Fruit fly (Drosophila melanogaster) whole organism, embryonic: ENCODE results near the gene CG42852.

ENCODE experiments used
- ATbp ChIP-seq: fragments of 200-800 bp; sonication (Bioruptor generic); optimal IDR thresholded peaks from 2 replicates; lab custom pipeline; 2017; ENCODE audit warnings: missing biosample characterization, mild to moderate bottlenecking, missing genetic modification characterization, missing genetic modification reagents
- Aef1 ChIP-seq: fragments of 200-800 bp; sonication (Bioruptor generic); IDR thresholded peaks from 3 replicates; pipeline ENCODE4 v1.3.6; 2022; ENCODE audit warnings: missing biosample characterization, missing genetic modification characterization
- Atf3 ChIP-seq: fragments of 200-800 bp; sonication (Bioruptor generic); optimal IDR thresholded peaks from 3 replicates; lab custom pipeline; 2016; ENCODE audit warnings: missing biosample characterization, missing genetic modification characterization
- BtbVII ChIP-seq: fragments of 200-800 bp; sonication (Bioruptor generic); optimal IDR thresholded peaks from 3 replicates; lab custom pipeline; 2017; ENCODE audit warnings: missing biosample characterization, mild to moderate bottlenecking, missing genetic modification characterization
- C15 ChIP-seq: fragments of 200-800 bp; sonication (Bioruptor generic); IDR thresholded peaks from 3 replicates; pipeline ENCODE4 v1.3.6; 2022; ENCODE audit warnings: missing biosample characterization, missing genetic modification characterization
- CG10321 ChIP-seq: fragments of 200-800 bp; sonication (Bioruptor generic); IDR thresholded peaks from 2 replicates; pipeline ENCODE4 v1.3.6; 2022; ENCODE audit warnings: missing biosample characterization, missing genetic modification characterization
- CG11560 ChIP-seq: fragments of 200-800 bp; sonication (Bioruptor generic); IDR thresholded peaks from 3 replicates; pipeline ENCODE4 v1.3.6; 2022; ENCODE audit warnings: missing biosample characterization, missing genetic modification characterization
- CG11696 ChIP-seq: fragments of 200-800 bp; sonication (Bioruptor generic); IDR thresholded peaks from 2 replicates; pipeline ENCODE4 v1.3.6; 2022; ENCODE audit warnings: missing biosample characterization, missing genetic modification characterization
- CG15269 ChIP-seq: fragments of 200-800 bp; sonication (Bioruptor generic); optimal IDR thresholded peaks from 2 replicates; lab custom pipeline; 2018; ENCODE audit warnings: missing biosample characterization, mild to moderate bottlenecking, missing genetic modification characterization, moderate library complexity
- CG1602 ChIP-seq: fragments of 200-800 bp; sonication (Bioruptor generic); optimal IDR thresholded peaks from 3 replicates; lab custom pipeline; 2016; ENCODE audit warnings: missing biosample characterization, missing genetic modification characterization
- CG1832 ChIP-seq: fragments of 200-800 bp; sonication (Bioruptor generic); optimal IDR thresholded peaks from 2 replicates; lab custom pipeline; 2017; ENCODE audit warnings: missing biosample characterization, mild to moderate bottlenecking, missing genetic modification characterization, inconsistent platforms
- CG31441 ChIP-seq: fragments of 200-800 bp; sonication (Bioruptor generic); IDR thresholded peaks from 2 replicates; pipeline ENCODE4 v1.3.6; 2022; ENCODE audit warnings: missing biosample characterization, missing genetic modification characterization
- CG33557 ChIP-seq: fragments of 200-800 bp; sonication (Bioruptor generic); optimal IDR thresholded peaks from 2 replicates; lab custom pipeline; 2019; ENCODE audit warnings: missing biosample characterization, mild to moderate bottlenecking, missing genetic modification characterization, moderate library complexity
- CG3726 ChIP-seq: fragments of 200-800 bp; sonication (Bioruptor generic); IDR thresholded peaks from 3 replicates; pipeline ENCODE4, ENCODE4 v1.3.6; 2022; ENCODE audit warnings: missing biosample characterization, missing genetic modification characterization
- CG4282 ChIP-seq: fragments of 200-800 bp; sonication (Bioruptor generic); optimal IDR thresholded peaks from 2 replicates; lab custom pipeline; 2016; ENCODE audit warnings: missing biosample characterization, missing genetic modification characterization
- CG4360 ChIP-seq: fragments of 200-800 bp; sonication (Bioruptor generic); IDR thresholded peaks from 2 replicates; pipeline ENCODE4 v1.3.6; 2022; ENCODE audit warnings: missing biosample characterization, missing genetic modification characterization
- CG7987 ChIP-seq: fragments of 200-800 bp; sonication (Bioruptor generic); optimal IDR thresholded peaks from 2 replicates; lab custom pipeline; 2018; ENCODE audit warnings: missing biosample characterization, mild to moderate bottlenecking, missing genetic modification characterization, moderate library complexity
- CG8290 ChIP-seq, 3 experiments: fragments of 200-800 bp; sonication (Bioruptor generic); optimal IDR thresholded peaks; 2 replicates each; lab custom pipeline; 2016 to 2019; ENCODE audit warnings: missing biosample characterization in 3 of 3, missing genetic modification characterization in 3 of 3, mild to moderate bottlenecking in 2 of 3, moderate library complexity in 1 of 3
- CG8388 ChIP-seq: fragments of 200-800 bp; sonication (Bioruptor generic); optimal IDR thresholded peaks from 2 replicates; lab custom pipeline; 2019; ENCODE audit warnings: missing biosample characterization, mild to moderate bottlenecking, missing genetic modification characterization, moderate library complexity
- CG9817 ChIP-seq: fragments of 200-800 bp; sonication (Bioruptor generic); optimal IDR thresholded peaks from 2 replicates; lab custom pipeline; 2018; ENCODE audit warnings: missing biosample characterization, mild to moderate bottlenecking, missing genetic modification characterization, moderate library complexity
- D19B ChIP-seq: fragments of 200-800 bp; sonication (Bioruptor generic); optimal IDR thresholded peaks from 2 replicates; lab custom pipeline; 2017; ENCODE audit warnings: missing biosample characterization, mild to moderate bottlenecking, missing genetic modification characterization
- Dref ChIP-seq: fragments of 200-800 bp; sonication (Bioruptor generic); IDR thresholded peaks from 2 replicates; pipeline ENCODE4 v1.3.6; 2022; ENCODE audit warnings: missing biosample characterization, missing genetic modification characterization
- Ets65A ChIP-seq: fragments of 200-800 bp; sonication (Bioruptor generic); peaks from one replicate; lab custom pipeline; 2016; ENCODE audit warnings: missing biosample characterization, missing genetic modification characterization
- H2.0 ChIP-seq: fragments of 200-800 bp; sonication (Bioruptor generic); IDR thresholded peaks from 2 replicates; pipeline ENCODE4 v1.3.6; 2022; ENCODE audit warnings: missing biosample characterization, missing genetic modification characterization
- HLHmδ ChIP-seq: fragments of 200-800 bp; sonication (Bioruptor generic); optimal IDR thresholded peaks from 2 replicates; lab custom pipeline; 2018; ENCODE audit warnings: missing biosample characterization, mild to moderate bottlenecking, missing genetic modification characterization, moderate library complexity
- MESR4 ChIP-seq: fragments of 200-800 bp; sonication (Bioruptor generic); optimal IDR thresholded peaks from 2 replicates; lab custom pipeline; 2018; ENCODE audit warnings: missing biosample characterization, mild to moderate bottlenecking, missing genetic modification characterization, moderate library complexity
- MTF-1 ChIP-seq: fragments of 200-800 bp; sonication (Bioruptor generic); optimal IDR thresholded peaks from 2 replicates; lab custom pipeline; 2018; ENCODE audit warnings: missing biosample characterization, mild to moderate bottlenecking, missing genetic modification characterization, borderline replicate concordance
- Nf-YA ChIP-seq: fragments of 200-800 bp; sonication (Bioruptor generic); IDR thresholded peaks from 2 replicates; pipeline ENCODE4 v1.3.6; 2022; ENCODE audit warnings: missing biosample characterization, missing genetic modification characterization
- PHDP ChIP-seq: fragments of 200-800 bp; sonication (Bioruptor generic); optimal IDR thresholded peaks from 3 replicates; lab custom pipeline; 2018; ENCODE audit warnings: missing biosample characterization, mild to moderate bottlenecking, missing genetic modification characterization, moderate library complexity
- Ptx1 ChIP-seq: fragments of 200-800 bp; sonication (Bioruptor generic); IDR thresholded peaks from 2 replicates; pipeline ENCODE4 v1.3.6; 2022; ENCODE audit warnings: missing biosample characterization, missing genetic modification characterization
- Side ChIP-seq: fragments of 200-800 bp; sonication (Bioruptor generic); optimal IDR thresholded peaks from 2 replicates; lab custom pipeline; 2016; ENCODE audit warnings: missing biosample characterization, missing genetic modification characterization
- bbx ChIP-seq: fragments of 200-800 bp; sonication (Bioruptor generic); IDR thresholded peaks from 2 replicates; pipeline ENCODE4 v1.3.6; 2022; ENCODE audit warnings: missing biosample characterization, missing genetic modification characterization; ENCODE audit not compliant: partially characterized antibody
- chinmo ChIP-seq: fragments of 200-800 bp; sonication (Bioruptor generic); IDR thresholded peaks from 4 replicates; pipeline ENCODE4 v1.3.6; 2022; ENCODE audit warnings: missing biosample characterization, missing genetic modification characterization; ENCODE audit not compliant: partially characterized antibody
- corto ChIP-seq: fragments of 200-800 bp; sonication (Bioruptor generic); optimal IDR thresholded peaks from 2 replicates; lab custom pipeline; 2016; ENCODE audit warnings: missing biosample characterization, mild to moderate bottlenecking, missing genetic modification characterization, moderate library complexity
- danr ChIP-seq: fragments of 200-800 bp; sonication (Bioruptor generic); IDR thresholded peaks from 2 replicates; pipeline ENCODE4 v1.3.6; 2022; ENCODE audit warnings: missing biosample characterization, missing genetic modification characterization
- ewg ChIP-seq: fragments of 200-800 bp; sonication (Bioruptor generic); optimal IDR thresholded peaks from 3 replicates; lab custom pipeline; 2017; ENCODE audit warnings: mild to moderate bottlenecking, missing biosample characterization, missing genetic modification reagents, missing genetic modification characterization
- fd64A ChIP-seq: fragments of 200-800 bp; sonication (Bioruptor generic); optimal IDR thresholded peaks from 3 replicates; lab custom pipeline; 2018; ENCODE audit warnings: missing biosample characterization, mild to moderate bottlenecking, missing genetic modification characterization
- hkb ChIP-seq, 2 experiments: fragments of 200-800 bp in 1 of 2; fragments of >200 bp in 1 of 2; sonication (Bioruptor generic) in 1 of 2; IDR thresholded peaks in 1 of 2; optimal IDR thresholded peaks in 1 of 2; 2 replicates each; pipeline versions ENCODE4 v1.3.6 to Lab custom; 2017 to 2022; ENCODE audit warnings: missing biosample characterization in 1 of 2, missing genetic modification characterization in 1 of 2
- jigr1 ChIP-seq: fragments of 200-800 bp; sonication (Bioruptor generic); IDR thresholded peaks from 3 replicates; pipeline ENCODE4 v1.3.6; 2022; ENCODE audit warnings: missing biosample characterization, missing genetic modification characterization
- nerfin-1 ChIP-seq: fragments of 200-800 bp; sonication (Bioruptor generic); optimal IDR thresholded peaks from 3 replicates; lab custom pipeline; 2019; ENCODE audit warnings: missing biosample characterization, mild to moderate bottlenecking, missing genetic modification characterization, moderate library complexity
- p53 ChIP-seq: fragments of 200-800 bp; sonication (Bioruptor generic); optimal IDR thresholded peaks from 2 replicates; lab custom pipeline; 2016; ENCODE audit warnings: missing biosample characterization, missing genetic modification characterization
- ranshi ChIP-seq: fragments of 200-800 bp; sonication (Bioruptor generic); IDR thresholded peaks from 2 replicates; pipeline ENCODE4 v1.3.6; 2022; ENCODE audit warnings: missing biosample characterization, missing genetic modification characterization
- repo ChIP-seq: fragments of 200-800 bp; sonication (Bioruptor generic); optimal IDR thresholded peaks from 2 replicates; lab custom pipeline; 2016; ENCODE audit warnings: missing biosample characterization, missing genetic modification characterization
- row ChIP-seq: fragments of 200-800 bp; sonication (Bioruptor generic); IDR thresholded peaks from 3 replicates; pipeline ENCODE4 v1.3.6; 2022; ENCODE audit warnings: missing biosample characterization, missing genetic modification characterization
- sd ChIP-seq: fragments of 200-800 bp; sonication (Bioruptor generic); optimal IDR thresholded peaks from 3 replicates; lab custom pipeline; 2018; ENCODE audit warnings: missing biosample characterization, mild to moderate bottlenecking, missing genetic modification characterization, moderate library complexity
- slbo ChIP-seq: fragments of 200-800 bp; sonication (Bioruptor generic); IDR thresholded peaks from 2 replicates; pipeline ENCODE4 v1.3.6; 2022; ENCODE audit warnings: missing biosample characterization, missing genetic modification characterization
- slou ChIP-seq: fragments of 200-800 bp; sonication (Bioruptor generic); optimal IDR thresholded peaks from 3 replicates; lab custom pipeline; 2016; ENCODE audit warnings: missing biosample characterization, missing genetic modification characterization
- ssp ChIP-seq: fragments of 200-800 bp; sonication (Bioruptor generic); IDR thresholded peaks from 2 replicates; pipeline ENCODE4 v1.3.6; 2022; ENCODE audit warnings: missing biosample characterization, missing genetic modification characterization
- zen ChIP-seq: fragments of 200-800 bp; sonication (Bioruptor generic); optimal IDR thresholded peaks from 3 replicates; lab custom pipeline; 2018; ENCODE audit warnings: missing biosample characterization, mild to moderate bottlenecking, missing genetic modification characterization, moderate library complexity

Gene CG42852

DNA sequence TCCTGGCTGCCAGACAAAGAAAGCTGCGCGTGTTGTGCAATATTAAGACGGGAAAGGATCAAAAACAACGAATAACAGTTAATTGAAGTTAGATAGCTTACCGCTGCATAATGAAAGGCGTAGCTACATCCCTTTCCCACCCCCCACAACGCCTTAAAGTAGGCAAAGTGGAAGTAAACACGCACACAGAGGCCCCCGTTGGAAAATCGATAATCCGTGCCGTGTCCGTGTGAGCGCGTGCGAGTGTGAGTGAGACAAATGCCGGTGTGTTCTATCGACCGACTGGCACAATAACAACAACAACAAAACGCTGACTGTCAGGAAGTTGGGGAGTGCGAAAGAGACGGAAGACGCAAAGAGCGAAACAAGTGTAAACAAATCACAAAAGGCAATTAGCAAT is 42.9 kb upstream of the CG42852 start (continued):
- TF ChIP-seq sd (tag; lab: Kevin White, UChicago) (no peak), CG11696 (GFP tag; lab: Robert Waterston, UW) (no peak), CG1602 (no peak), C15 (GFP tag; lab: Robert Waterston, UW) (no peak), zen (tag; lab: Kevin White, UChicago) (peak; percentile 35), bbx (GFP tag; lab: Robert Waterston, UW) (no peak), Aef1 (no peak), Side (GFP tag; lab: Kevin White, UChicago) (no peak), CG4282 (GFP tag; lab: Kevin White, UChicago) (no peak), Atf3 (no peak), CG8388 (no peak), danr (GFP tag; lab: Robert Waterston, UW) (no peak), CG7987 (GFP tag; lab: Kevin White, UChicago) (no peak), hkb (optimal IDR thresholded peaks at IDR 0.05; lab: Kevin White, UChicago) (peak; percentile 25), hkb (GFP tag; IDR thresholded peaks at IDR 0.05; lab: Robert Waterston, UW) (no peak), CG9817 (no peak), CG33557 (GFP tag; lab: Kevin White, UChicago) (no peak), CG31441 (GFP tag; lab: Robert Waterston, UW) (no peak), corto (GFP tag; lab: Kevin White, UChicago) (no peak), slou (GFP tag; lab: Kevin White, UChicago) (no peak), ATbp (GFP tag; lab: Kevin White, UChicago) (no peak), p53 (GFP tag; lab: Kevin White, UChicago) (no peak), jigr1 (GFP tag; lab: Robert Waterston, UW) (no peak), CG10321 (GFP tag; lab: Robert Waterston, UW) (peak; percentile 11; the same call in 1 of the 2 replicates), ewg (GFP tag; lab: Kevin White, UChicago) (no peak), ranshi (GFP tag; lab: Robert Waterston, UW) (no peak), repo (no peak), CG11560 (tag; lab: Robert Waterston, UW) (no peak), Dref (GFP tag; lab: Robert Waterston, UW) (0 out of 2 replicates have a peak, but pooled peaks have one; percentile 11), HLHmδ (GFP tag; lab: Kevin White, UChicago) (no peak), H2.0 (GFP tag; lab: Robert Waterston, UW) (no peak), CG4360 (GFP tag; lab: Robert Waterston, UW) (peak; percentile 97), CG1832 (GFP tag; lab: Kevin White, UChicago) (peak; percentile 64), row (no peak), ssp (GFP tag; lab: Robert Waterston, UW) (no peak), chinmo (no peak), CG15269 (no peak), CG8290 (GFP tag; optimal IDR thresholded peaks at IDR 0.05; lab: Kevin White, UChicago) (peak; percentile 60), CG8290 (tag; optimal IDR thresholded peaks at IDR 0.05; lab: Kevin White, UChicago) (peak in 1 of 2 experiments; percentile 97), D19B (GFP tag; lab: Kevin White, UChicago) (no peak), Nf-YA (no peak), Ets65A (GFP tag; lab: Kevin White, UChicago) (peak; percentile 82), BtbVII (GFP tag; lab: Kevin White, UChicago) (no peak), CG3726 (GFP tag; lab: Robert Waterston, UW) (no peak), PHDP (no peak), slbo (no peak), MESR4 (GFP tag; lab: Kevin White, UChicago) (peak; percentile 12), fd64A (GFP tag; lab: Kevin White, UChicago) (no peak), MTF-1 (GFP tag; lab: Kevin White, UChicago) (no peak), Ptx1 (GFP tag; lab: Robert Waterston, UW) (no peak), nerfin-1 (tag; lab: Kevin White, UChicago) (peak; percentile 66)
